Worm (Caenorhabditis elegans) whole organism, L3 larva: Measurements from ENCODE around the gene C06E4.6.

Source experiments
- R02D3.7 ChIP-seq: fragments of 150-350 bp; optimal IDR thresholded peaks from 2 replicates; lab custom pipeline; 2014; ENCODE audit warnings: missing biosample characterization, missing genetic modification characterization
- ZK546.5 ChIP-seq: sonication (generic microtip); optimal IDR thresholded peaks from 2 replicates; lab custom pipeline; 2017; ENCODE audit warnings: missing biosample characterization, missing genetic modification characterization
- ama-1 ChIP-seq: fragments of 150-350 bp; optimal IDR thresholded peaks from 2 replicates; lab custom pipeline; 2018
- ceh-16 ChIP-seq: sonication (generic microtip); optimal IDR thresholded peaks from 2 replicates; lab custom pipeline; 2017; ENCODE audit warnings: missing biosample characterization, missing genetic modification characterization
- ceh-28 ChIP-seq: fragments of 150-350 bp; optimal IDR thresholded peaks from 2 replicates; lab custom pipeline; 2014; ENCODE audit warnings: missing biosample characterization, missing genetic modification reagents, missing genetic modification characterization
- daf-12 ChIP-seq: fragments of 150-350 bp; optimal IDR thresholded peaks from 2 replicates; lab custom pipeline; 2014; ENCODE audit warnings: missing biosample characterization, missing genetic modification reagents, missing genetic modification characterization
- egl-5 ChIP-seq: fragments of 150-350 bp; optimal IDR thresholded peaks from 2 replicates; lab custom pipeline; 2017; ENCODE audit warnings: missing biosample characterization, missing genetic modification reagents, missing genetic modification characterization, inconsistent platforms
- elt-1 ChIP-seq: fragments of 150-350 bp; optimal IDR thresholded peaks from 2 replicates; lab custom pipeline; 2014; ENCODE audit warnings: missing biosample characterization, missing genetic modification characterization
- elt-2 ChIP-seq: sonication (generic microtip); optimal IDR thresholded peaks from 2 replicates; lab custom pipeline; 2016; ENCODE audit warnings: missing genetic modification reagents, mild to moderate bottlenecking, missing genetic modification characterization, missing compliant biosample characterization
- fkh-10 ChIP-seq: sonication (generic microtip); optimal IDR thresholded peaks from 2 replicates; lab custom pipeline; 2017; ENCODE audit warnings: missing biosample characterization, missing genetic modification reagents, missing genetic modification characterization
- fkh-2 ChIP-seq: fragments of 150-350 bp; optimal IDR thresholded peaks from 2 replicates; lab custom pipeline; 2014; ENCODE audit warnings: missing biosample characterization, missing genetic modification reagents, missing genetic modification characterization
- fos-1 ChIP-seq: fragments of 150-350 bp; optimal IDR thresholded peaks from 2 replicates; lab custom pipeline; 2014; ENCODE audit warnings: missing biosample characterization, missing genetic modification characterization
- hmg-11 ChIP-seq: sonication (generic microtip); optimal IDR thresholded peaks from 2 replicates; lab custom pipeline; 2016; ENCODE audit warnings: missing genetic modification characterization, missing compliant biosample characterization
- jun-1 ChIP-seq: fragments of 150-350 bp; optimal IDR thresholded peaks from 2 replicates; lab custom pipeline; 2014; ENCODE audit warnings: missing biosample characterization, missing genetic modification reagents, missing genetic modification characterization
- lin-15B ChIP-seq: fragments of 150-350 bp; optimal IDR thresholded peaks from 2 replicates; lab custom pipeline; 2014; ENCODE audit warnings: missing biosample characterization, missing genetic modification characterization
- lin-39 ChIP-seq: fragments of 150-350 bp; optimal IDR thresholded peaks from 2 replicates; lab custom pipeline; 2018; ENCODE audit warnings: missing biosample characterization, missing genetic modification reagents, missing genetic modification characterization
- lsy-12 ChIP-seq: sonication (generic microtip); optimal IDR thresholded peaks from 2 replicates; lab custom pipeline; 2016; ENCODE audit warnings: mild to moderate bottlenecking, missing genetic modification characterization, missing compliant biosample characterization
- mdl-1 ChIP-seq: fragments of 150-350 bp; optimal IDR thresholded peaks from 2 replicates; lab custom pipeline; 2014; ENCODE audit warnings: missing biosample characterization, missing genetic modification characterization
- nfya-1 ChIP-seq: sonication (generic microtip); optimal IDR thresholded peaks from 2 replicates; lab custom pipeline; 2017; ENCODE audit warnings: missing genetic modification characterization, mild to moderate bottlenecking, missing compliant biosample characterization, antibody characterized with exemption, moderate library complexity; ENCODE audit not compliant: insufficient read depth
- nhr-11 ChIP-seq: fragments of 150-350 bp; optimal IDR thresholded peaks from 2 replicates; lab custom pipeline; 2014; ENCODE audit warnings: missing biosample characterization, missing genetic modification characterization
- nhr-23 ChIP-seq: fragments of 150-350 bp; optimal IDR thresholded peaks from 2 replicates; lab custom pipeline; 2014; ENCODE audit warnings: missing biosample characterization, missing genetic modification reagents, missing genetic modification characterization
- nhr-237 ChIP-seq: fragments of 150-350 bp; optimal IDR thresholded peaks from 2 replicates; lab custom pipeline; 2014; ENCODE audit warnings: missing biosample characterization, missing genetic modification characterization
- nhr-43 ChIP-seq: sonication (generic microtip); optimal IDR thresholded peaks from 2 replicates; lab custom pipeline; 2016; ENCODE audit warnings: mild to moderate bottlenecking, missing genetic modification characterization, missing compliant biosample characterization; ENCODE audit not compliant: poor library complexity, severe bottlenecking
- nhr-77 ChIP-seq: fragments of 150-350 bp; optimal IDR thresholded peaks from 2 replicates; lab custom pipeline; 2014; ENCODE audit warnings: missing biosample characterization, missing genetic modification characterization
- pha-4 ChIP-seq: fragments of 150-350 bp; optimal IDR thresholded peaks from 2 replicates; lab custom pipeline; 2014; ENCODE audit warnings: missing biosample characterization, missing genetic modification reagents, missing genetic modification characterization
- pqm-1 ChIP-seq: fragments of 150-350 bp; optimal IDR thresholded peaks from 2 replicates; lab custom pipeline; 2017; ENCODE audit warnings: missing biosample characterization, missing genetic modification characterization, inconsistent platforms
- sea-2 ChIP-seq: fragments of 150-350 bp; sonication (generic microtip); optimal IDR thresholded peaks from 4 replicates; lab custom pipeline; 2014; ENCODE audit warnings: missing biosample characterization, missing genetic modification reagents, missing genetic modification characterization
- snpc-4 ChIP-seq: fragments of 150-350 bp; optimal IDR thresholded peaks from 2 replicates; lab custom pipeline; 2014; ENCODE audit warnings: missing biosample characterization, missing genetic modification characterization
- tbx-2 ChIP-seq: sonication (generic microtip); optimal IDR thresholded peaks from 2 replicates; lab custom pipeline; 2016; ENCODE audit warnings: mild to moderate bottlenecking, missing genetic modification characterization, missing compliant biosample characterization
- unc-39 ChIP-seq: sonication (generic microtip); optimal IDR thresholded peaks from 4 replicates; lab custom pipeline; 2017; ENCODE audit warnings: missing biosample characterization, missing genetic modification characterization
- ztf-4 ChIP-seq: fragments of 150-350 bp; optimal IDR thresholded peaks from 2 replicates; lab custom pipeline; 2014; ENCODE audit warnings: missing biosample characterization, missing genetic modification characterization

C06E4.6 gene

ce11 chrIV:7237668-7238214 is 20.4 kb downstream of the C06E4.6 start, which contains the start of gene elo-3:
Gene elo-3, plus strand, starts transcription at chrIV:7237718.
- TF ChIP-seq mdl-1 (tag; lab: Kevin White, UChicago) (no peak), pha-4 (peak; percentile 9), pqm-1 (tag; lab: Kevin White, UChicago) (peak; percentile 51), egl-5 (no peak), elt-2 (tag; lab: Kevin White, UChicago) (peak; percentile 63)

- TF ChIP-seq nhr-43 (tag; lab: Kevin White, UChicago) (peak; percentile 56), mdl-1 (tag; lab: Kevin White, UChicago) (no peak), nhr-23 (tag; lab: Kevin White, UChicago) (peak; percentile 34)
- TF ChIP-seq, all 47 proteins: peak for 2
These were observed 21.8 kb downstream of the C06E4.6 start for ce11 chrIV:7236248-7236772.

DNA sequence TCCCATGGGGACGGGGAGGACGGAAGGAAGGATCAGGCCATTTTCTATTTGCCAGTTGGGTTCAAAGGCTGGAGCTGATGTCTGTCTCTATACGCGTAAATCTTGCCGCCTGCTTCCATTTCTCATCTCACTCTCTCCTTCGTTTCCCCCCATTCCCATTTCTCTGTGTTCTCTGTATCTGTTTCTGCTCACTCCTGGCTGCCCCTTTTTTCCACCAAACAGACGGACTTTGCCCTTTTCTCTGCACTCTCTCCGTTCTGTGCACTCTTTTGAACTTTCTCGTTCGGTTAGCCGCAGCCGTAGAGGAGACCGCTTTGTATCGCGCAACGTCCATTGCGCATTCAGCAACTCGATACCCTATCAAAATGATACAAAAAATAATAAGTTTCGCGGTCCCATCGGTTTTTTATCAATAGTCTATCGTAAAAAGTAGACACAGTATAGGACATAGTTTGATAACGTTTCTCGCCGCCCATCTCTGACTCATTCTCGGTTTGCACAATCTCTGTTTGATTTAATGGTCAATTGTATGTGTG is 22.7 kb downstream of the C06E4.6 start:
- no peak for TF ChIP-seq fos-1 (tag; lab: Kevin White, UChicago)
- no peak for TF ChIP-seq ceh-16
- TF ChIP-seq lin-39 (tag; lab: Kevin White, UChicago): peak; percentile 58
- no peak for TF ChIP-seq ama-1
- TF ChIP-seq fkh-2 (tag; lab: Kevin White, UChicago): no peak
- TF ChIP-seq fkh-10 (GFP tag; lab: Kevin White, UChicago): no peak
- peak; percentile 87 for TF ChIP-seq pqm-1 (tag; lab: Kevin White, UChicago)
- no peak for TF ChIP-seq daf-12
- TF ChIP-seq snpc-4 (tag; lab: Kevin White, UChicago): peak; percentile 45
- peak; percentile 34 for TF ChIP-seq nhr-11 (tag; lab: Kevin White, UChicago)
- TF ChIP-seq lin-15B: peak; percentile 39
- TF ChIP-seq tbx-2 (tag; lab: Kevin White, UChicago): peak; percentile 44
- TF ChIP-seq elt-2 (tag; lab: Kevin White, UChicago): peak; percentile 92
- TF ChIP-seq jun-1 (tag; lab: Kevin White, UChicago): peak; percentile 76
- TF ChIP-seq nfya-1 (tag; lab: Kevin White, UChicago): peak; percentile 79
- peak; percentile 79 for TF ChIP-seq hmg-11 (tag; lab: Kevin White, UChicago)
- no peak for TF ChIP-seq nhr-77
- peak; percentile 64 for TF ChIP-seq pha-4
- TF ChIP-seq ZK546.5 (tag; lab: Kevin White, UChicago): no peak
- no peak for TF ChIP-seq R02D3.7 (tag; lab: Kevin White, UChicago)
- TF ChIP-seq egl-5: peak; percentile 55
- TF ChIP-seq nhr-23 (tag; lab: Kevin White, UChicago): peak; percentile 6
- no peak for TF ChIP-seq ztf-4 (tag; lab: Kevin White, UChicago)

- TF ChIP-seq elt-1 (tag; lab: Kevin White, UChicago) (peak; percentile 93), nhr-11 (tag; lab: Kevin White, UChicago) (no peak)
These were observed 23.5 kb downstream of the C06E4.6 start for ce11 chrIV:7234623-7235022.

DNA sequence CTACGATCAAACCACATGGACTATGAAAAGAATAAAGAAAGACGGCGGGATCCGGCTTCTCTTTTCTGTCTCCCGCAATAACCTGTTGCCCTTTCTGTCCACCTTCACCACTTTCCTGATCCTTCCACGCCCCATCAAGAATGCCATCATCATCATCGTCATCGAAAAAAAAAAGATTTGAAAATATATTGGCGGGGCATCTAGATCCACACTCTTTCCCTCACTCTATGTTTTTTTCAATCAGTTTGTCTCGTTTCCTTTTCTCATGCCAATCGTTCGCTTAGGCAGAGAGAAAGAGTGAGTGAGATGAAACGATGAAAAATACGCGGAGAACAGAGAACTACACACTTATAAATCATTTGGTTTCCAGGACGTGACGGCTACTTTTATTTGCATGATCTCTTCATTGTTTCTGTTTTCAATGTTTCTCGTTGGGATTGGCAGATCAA is 24.5 kb downstream of the C06E4.6 start:
- TF ChIP-seq sea-2 (GFP tag; lab: Kevin White, UChicago): no peak
- TF ChIP-seq nhr-237 (tag; lab: Kevin White, UChicago): no peak
- no peak for TF ChIP-seq lsy-12 (tag; lab: Kevin White, UChicago)
- no peak for TF ChIP-seq jun-1 (tag; lab: Kevin White, UChicago)
- TF ChIP-seq pqm-1 (tag; lab: Kevin White, UChicago): no peak
- no peak for TF ChIP-seq pha-4
- peak; percentile 72 for TF ChIP-seq nhr-43 (tag; lab: Kevin White, UChicago)
- peak; percentile 57 for TF ChIP-seq egl-5
- no peak for TF ChIP-seq ceh-28 (tag; lab: Kevin White, UChicago)
- TF ChIP-seq fkh-2 (tag; lab: Kevin White, UChicago): no peak
- peak; percentile 7 for TF ChIP-seq lin-39 (tag; lab: Kevin White, UChicago)
- no peak for TF ChIP-seq nhr-23 (tag; lab: Kevin White, UChicago)
- TF ChIP-seq unc-39 (tag; lab: Kevin White, UChicago): no peak
- peak; percentile 19 for TF ChIP-seq nfya-1 (tag; lab: Kevin White, UChicago)
- TF ChIP-seq mdl-1 (tag; lab: Kevin White, UChicago): no peak
- no peak for TF ChIP-seq ceh-16
- no peak for TF ChIP-seq snpc-4 (tag; lab: Kevin White, UChicago)
